Fruit fly (Drosophila melanogaster): Measurements from ENCODE around the gene CG3631.

dm6 chr3R:14846924-14847599 is 32.2 kb upstream of the CG3631 start:
- no peak for TF ChIP-seq CrebB (tag; optimal IDR thresholded peaks at IDR 0.05)
- no peak for TF ChIP-seq CTCF (GFP tag; optimal IDR thresholded peaks at IDR 0.05)
- TF ChIP-seq CG9727 (GFP tag; optimal IDR thresholded peaks at IDR 0.05), result no peak
- no peak for TF ChIP-seq grn (GFP tag; optimal IDR thresholded peaks at IDR 0.05)
- no peak for TF ChIP-seq Mes4 (GFP tag; optimal IDR thresholded peaks at IDR 0.05)
- TF ChIP-seq toy (GFP tag; IDR thresholded peaks at IDR 0.05), result no peak
- no peak for TF ChIP-seq Dp (GFP tag; optimal IDR thresholded peaks at IDR 0.05)
- no peak for TF ChIP-seq Hmx (GFP tag; optimal IDR thresholded peaks at IDR 0.05)
- no peak for TF ChIP-seq caup (GFP tag; optimal IDR thresholded peaks at IDR 0.05; ENCODE audit: severe bottlenecking)
- no peak for TF ChIP-seq CG1233 (GFP tag; optimal IDR thresholded peaks at IDR 0.05)
- no peak for TF ChIP-seq CG16863 (GFP tag; optimal IDR thresholded peaks at IDR 0.05)
